Fruit fly (Drosophila melanogaster) whole organism, embryonic: ENCODE measurements around the gene orion.

Source experiments
- Dad ChIP-seq: fragments of 200-800 bp; sonication (Bioruptor generic); optimal IDR thresholded peaks from 3 replicates; lab custom pipeline; 2016; ENCODE audit warnings: missing biosample characterization, missing genetic modification characterization
- Hr39 ChIP-seq: fragments of >200 bp; optimal IDR thresholded peaks from 2 replicates; lab custom pipeline; 2017

DNA sequence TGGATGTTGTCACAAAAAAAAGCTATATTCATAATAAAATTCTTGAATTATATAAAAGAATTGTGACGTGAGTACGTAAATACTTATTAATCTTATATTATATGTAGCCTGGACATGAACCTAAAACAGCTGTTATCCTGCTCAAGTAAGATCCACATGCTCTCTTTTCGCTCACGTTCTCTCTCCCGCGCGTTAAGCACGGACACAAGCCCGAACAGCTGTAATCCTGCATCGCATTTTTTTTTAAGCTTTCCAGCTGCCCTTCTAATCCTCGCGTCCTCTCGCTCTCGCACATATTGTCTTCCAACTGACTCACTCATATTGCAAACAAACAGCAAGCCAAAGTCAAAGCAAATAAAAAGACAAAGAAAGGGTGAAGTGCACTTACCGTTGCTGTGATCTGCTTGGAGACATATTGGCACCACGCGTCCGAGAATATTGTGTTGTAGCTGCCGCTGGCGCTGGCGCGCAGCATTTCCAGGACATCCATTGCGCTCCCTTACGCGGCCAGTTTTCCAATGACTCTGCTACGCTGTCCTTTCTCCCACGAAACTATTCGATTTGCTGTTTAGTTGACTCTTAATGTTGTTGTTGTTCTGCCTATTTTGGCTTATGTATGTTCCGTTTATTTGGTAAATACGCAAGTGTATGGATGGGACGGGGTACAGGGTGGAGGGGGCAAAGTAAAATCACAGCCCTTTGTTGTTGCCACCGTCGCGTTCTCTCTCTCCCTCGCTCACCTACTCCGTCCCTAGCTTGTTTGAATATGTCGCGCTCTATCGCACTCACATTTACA lies 20.5 kb upstream of the orion start:
- TF ChIP-seq Hr39 (lab: Kevin White, UChicago) (no peak), Dad (GFP tag; lab: Kevin White, UChicago) (no peak)
